Fruit fly (Drosophila melanogaster): ENCODE measurements around the gene AdoR.

AdoR gene

dm6 chr3R:30149506-30149905, at the start of gene AdoR:
Gene AdoR, minus strand, starts transcription at chr3R:30149606.
- TF ChIP-seq CG10348 (GFP tag; IDR thresholded peaks at IDR 0.05) (no peak), CG32121 (GFP tag; IDR thresholded peaks at IDR 0.05) (no peak), Pif1A (GFP tag; optimal IDR thresholded peaks at IDR 0.05) (no peak), CG12605 (GFP tag; IDR thresholded peaks at IDR 0.05) (no peak), rn (GFP tag; IDR thresholded peaks at IDR 0.05) (no peak), D1 (tag; optimal IDR thresholded peaks at IDR 0.05) (no peak), CG13204 (GFP tag; optimal IDR thresholded peaks at IDR 0.05) (no peak), Pif1B (GFP tag; optimal IDR thresholded peaks at IDR 0.05) (no peak), CG8301 (tag; optimal IDR thresholded peaks at IDR 0.05) (no peak)

- TF ChIP-seq Pif1A (GFP tag; optimal IDR thresholded peaks at IDR 0.05) (no peak), CG8301 (tag; optimal IDR thresholded peaks at IDR 0.05) (no peak), rn (GFP tag; IDR thresholded peaks at IDR 0.05) (no peak), Snoo (tag; optimal IDR thresholded peaks at IDR 0.05) (no peak), fd96Ca (GFP tag; IDR thresholded peaks at IDR 0.05) (no peak), gl (tag; optimal IDR thresholded peaks at IDR 0.05) (no peak), D1 (tag; optimal IDR thresholded peaks at IDR 0.05) (no peak), CG13204 (GFP tag; optimal IDR thresholded peaks at IDR 0.05) (no peak), Pif1B (GFP tag; optimal IDR thresholded peaks at IDR 0.05) (no peak)
Observed at dm6 chr3R:30198793-30199192, 49.4 kb upstream of the AdoR start.

- TF ChIP-seq CG14655 (GFP tag; optimal IDR thresholded peaks at IDR 0.05) (no peak), CG15710 (tag; optimal IDR thresholded peaks at IDR 0.05) (no peak), rn (GFP tag; IDR thresholded peaks at IDR 0.05) (no peak), Ets98B (GFP tag; IDR thresholded peaks at IDR 0.05) (no peak), gl (tag; optimal IDR thresholded peaks at IDR 0.05) (no peak), CG8159 (tag; optimal IDR thresholded peaks at IDR 0.05) (no peak), Pif1A (GFP tag; optimal IDR thresholded peaks at IDR 0.05) (no peak)
Observed at dm6 chr3R:30197796-30198195, 48.4 kb upstream of the AdoR start.

dm6 chr3R:30196128-30196527, 46.7 kb upstream of the AdoR start, which contains the start of gene CG15531:
Gene CG15531, minus strand, starts transcription at chr3R:30196228.
- TF ChIP-seq gl (tag; optimal IDR thresholded peaks at IDR 0.05) (no peak), Pif1B (GFP tag; optimal IDR thresholded peaks at IDR 0.05) (no peak), CG9948 (tag; optimal IDR thresholded peaks at IDR 0.05) (no peak), CG14655 (GFP tag; optimal IDR thresholded peaks at IDR 0.05) (no peak), EcR (GFP tag; optimal IDR thresholded peaks at IDR 0.05) (no peak), fd96Ca (GFP tag; IDR thresholded peaks at IDR 0.05) (no peak)

- no peak for TF ChIP-seq EcR (GFP tag; optimal IDR thresholded peaks at IDR 0.05)
- no peak for TF ChIP-seq Pif1B (GFP tag; optimal IDR thresholded peaks at IDR 0.05)
- TF ChIP-seq fd96Ca (GFP tag; IDR thresholded peaks at IDR 0.05) = peak; percentile 64
- TF ChIP-seq Pif1A (GFP tag; optimal IDR thresholded peaks at IDR 0.05) = no peak
- no peak for TF ChIP-seq CG9948 (tag; optimal IDR thresholded peaks at IDR 0.05)
- TF ChIP-seq CG17806 (tag; optimal IDR thresholded peaks at IDR 0.05) = peak; percentile 3
- TF ChIP-seq CG15710 (tag; optimal IDR thresholded peaks at IDR 0.05) = peak; percentile 18
- TF ChIP-seq rn (GFP tag; IDR thresholded peaks at IDR 0.05) = no peak
- TF ChIP-seq CG4496 (GFP tag; IDR thresholded peaks at IDR 0.05) = peak; percentile 64
- no peak for TF ChIP-seq CG34367 (tag; optimal IDR thresholded peaks at IDR 0.05)
- TF ChIP-seq Ets98B (GFP tag; IDR thresholded peaks at IDR 0.05) = peak; percentile 64
- peak; percentile 14 for TF ChIP-seq CG14655 (GFP tag; optimal IDR thresholded peaks at IDR 0.05)
- peak; percentile 23 for TF ChIP-seq CG8301 (tag; optimal IDR thresholded peaks at IDR 0.05)
- peak; percentile 59 for TF ChIP-seq CG32121 (GFP tag; IDR thresholded peaks at IDR 0.05)
Observed at dm6 chr3R:30195606-30196049, 46.2 kb upstream of the AdoR start.

dm6 chr3R:30193826-30194225, 44.4 kb upstream of the AdoR start:
- TF ChIP-seq EcR (GFP tag; optimal IDR thresholded peaks at IDR 0.05) (no peak), CG34367 (tag; optimal IDR thresholded peaks at IDR 0.05) (no peak), Ets98B (GFP tag; IDR thresholded peaks at IDR 0.05) (no peak), CG14655 (GFP tag; optimal IDR thresholded peaks at IDR 0.05) (no peak), CG13204 (GFP tag; optimal IDR thresholded peaks at IDR 0.05) (no peak), rn (GFP tag; IDR thresholded peaks at IDR 0.05) (no peak), D1 (tag; optimal IDR thresholded peaks at IDR 0.05) (no peak), CG17806 (tag; optimal IDR thresholded peaks at IDR 0.05) (no peak), fd96Ca (GFP tag; IDR thresholded peaks at IDR 0.05) (no peak)

- TF ChIP-seq CG9948 (tag; optimal IDR thresholded peaks at IDR 0.05) (peak; percentile 27), CG8301 (tag; optimal IDR thresholded peaks at IDR 0.05) (peak; percentile 42), Pif1B (GFP tag; optimal IDR thresholded peaks at IDR 0.05) (peak; percentile 65), Pif1A (GFP tag; optimal IDR thresholded peaks at IDR 0.05) (peak; percentile 67), CG15710 (tag; optimal IDR thresholded peaks at IDR 0.05) (peak; percentile 43), CG17806 (tag; optimal IDR thresholded peaks at IDR 0.05) (no peak), CG8159 (tag; optimal IDR thresholded peaks at IDR 0.05) (no peak), Snoo (tag; optimal IDR thresholded peaks at IDR 0.05) (peak; percentile 48), CG14655 (GFP tag; optimal IDR thresholded peaks at IDR 0.05) (peak; percentile 48), CG34367 (tag; optimal IDR thresholded peaks at IDR 0.05) (peak; percentile 29), Ets98B (GFP tag; IDR thresholded peaks at IDR 0.05) (no peak), D1 (tag; optimal IDR thresholded peaks at IDR 0.05) (no peak)
Observed at dm6 chr3R:30191462-30191874, 42.1 kb upstream of the AdoR start.

Measured in whole organism, pupa.